Fruit fly (Drosophila melanogaster): ENCODE data around the gene mRpL50.
A peak's percentile ranks its signal among the peaks of the same experiment; 100 is the strongest.

Gene mRpL50

dm6 chr3L:7243775-7244438 lies at the start of gene mRpL50, which contains the start of gene mei-P22:
Gene mRpL50, minus strand, starts transcription at chr3L:7243933.
Gene mei-P22, plus strand, starts transcription at chr3L:7244388.
- TF ChIP-seq CG33017 (tag; optimal IDR thresholded peaks at IDR 0.05) (no peak), CG1620 (GFP tag; optimal IDR thresholded peaks at IDR 0.05) (peak; percentile 6), Clk (GFP tag; optimal IDR thresholded peaks at IDR 0.05) (no peak), Mnt (GFP tag; optimal IDR thresholded peaks at IDR 0.05) (peak; percentile 41), cic (GFP tag; optimal IDR thresholded peaks at IDR 0.05) (no peak), cnc (optimal IDR thresholded peaks at IDR 0.05) (no peak), CG12768 (GFP tag; optimal IDR thresholded peaks at IDR 0.05) (no peak), ovo (GFP tag; optimal IDR thresholded peaks at IDR 0.05) (no peak), CG14711 (tag; optimal IDR thresholded peaks at IDR 0.05) (peak; percentile 9), CG7101 (tag; optimal IDR thresholded peaks at IDR 0.05) (peak; percentile 22), kay (GFP tag; ENCODE audit: borderline replicate concordance) (no peak), pad (GFP tag; optimal IDR thresholded peaks at IDR 0.05) (no peak), tj (GFP tag; optimal IDR thresholded peaks at IDR 0.05) (no peak), toe (GFP tag; optimal IDR thresholded peaks at IDR 0.05) (peak; percentile 4), bab1 (GFP tag; optimal IDR thresholded peaks at IDR 0.05) (peak; percentile 21), CG5204 (GFP tag; optimal IDR thresholded peaks at IDR 0.05) (no peak), CG7045 (GFP tag; optimal IDR thresholded peaks at IDR 0.05) (no peak), Crg-1 (GFP tag; optimal IDR thresholded peaks at IDR 0.05) (no peak), CG11617 (GFP tag; optimal IDR thresholded peaks at IDR 0.05) (no peak), Hr96 (GFP tag; optimal IDR thresholded peaks at IDR 0.05) (no peak)

DNA sequence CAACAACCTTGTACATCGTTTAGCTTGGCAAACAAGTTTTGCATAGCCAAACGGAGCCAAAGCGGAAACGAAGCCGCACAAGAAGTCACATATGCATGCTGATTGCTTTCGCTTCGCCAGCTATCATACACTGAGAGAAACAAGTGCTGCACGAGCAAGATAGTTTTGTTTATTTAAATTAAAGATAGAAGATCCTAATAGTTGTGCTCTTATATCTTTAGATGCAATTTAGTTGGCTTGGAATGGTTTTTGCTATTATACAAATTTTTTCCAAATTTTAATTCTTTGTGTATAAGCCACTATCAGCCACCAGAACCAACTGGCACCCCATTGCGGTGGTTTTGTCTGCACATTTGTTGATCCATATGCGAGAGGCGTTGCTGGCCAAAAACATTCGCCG lies 39.8 kb upstream of the mRpL50 start:
- no peak for TF ChIP-seq pad (GFP tag; optimal IDR thresholded peaks at IDR 0.05)
- no peak for TF ChIP-seq CG7101 (tag; optimal IDR thresholded peaks at IDR 0.05)
- no peak for TF ChIP-seq CG33017 (tag; optimal IDR thresholded peaks at IDR 0.05)
- no peak for TF ChIP-seq CG12768 (GFP tag; optimal IDR thresholded peaks at IDR 0.05)

- TF ChIP-seq CG12768 (GFP tag; optimal IDR thresholded peaks at IDR 0.05) = no peak
- TF ChIP-seq CG33017 (tag; optimal IDR thresholded peaks at IDR 0.05) = no peak
- no peak for TF ChIP-seq CG7101 (tag; optimal IDR thresholded peaks at IDR 0.05)
- TF ChIP-seq tj (GFP tag; optimal IDR thresholded peaks at IDR 0.05) = peak; percentile 54
- TF ChIP-seq CG5204 (GFP tag; optimal IDR thresholded peaks at IDR 0.05) = no peak
- peak; percentile 36 for TF ChIP-seq ovo (GFP tag; optimal IDR thresholded peaks at IDR 0.05)
- TF ChIP-seq CG11617 (GFP tag; optimal IDR thresholded peaks at IDR 0.05) = no peak
- peak; percentile 4 for TF ChIP-seq CG14711 (tag; optimal IDR thresholded peaks at IDR 0.05)
These were observed 20.2 kb upstream of the mRpL50 start, which contains the start of gene CG14830 for dm6 chr3L:7263757-7264516. Gene CG14830, minus strand, starts transcription at chr3L:7263920.

- TF ChIP-seq CG11617 (GFP tag; optimal IDR thresholded peaks at IDR 0.05) = no peak
- no peak for TF ChIP-seq Clk (GFP tag; optimal IDR thresholded peaks at IDR 0.05)
These were observed 18.7 kb upstream of the mRpL50 start for dm6 chr3L:7262471-7262870.

dm6 chr3L:7258267-7258666 lies 14.5 kb upstream of the mRpL50 start:
- no peak for TF ChIP-seq ovo (GFP tag; optimal IDR thresholded peaks at IDR 0.05)
- no peak for TF ChIP-seq CG5204 (GFP tag; optimal IDR thresholded peaks at IDR 0.05)
- no peak for TF ChIP-seq Crg-1 (GFP tag; optimal IDR thresholded peaks at IDR 0.05)
- TF ChIP-seq Mnt (GFP tag; optimal IDR thresholded peaks at IDR 0.05) = no peak
- no peak for TF ChIP-seq CG1620 (GFP tag; optimal IDR thresholded peaks at IDR 0.05)
- no peak for TF ChIP-seq CG7045 (GFP tag; optimal IDR thresholded peaks at IDR 0.05)
- no peak for TF ChIP-seq CG33017 (tag; optimal IDR thresholded peaks at IDR 0.05)
- no peak for TF ChIP-seq CG7101 (tag; optimal IDR thresholded peaks at IDR 0.05)
- TF ChIP-seq cnc (optimal IDR thresholded peaks at IDR 0.05) = no peak

dm6 chr3L:7254724-7255123 lies 11.0 kb upstream of the mRpL50 start:
- TF ChIP-seq CG7045 (GFP tag; optimal IDR thresholded peaks at IDR 0.05) (no peak), pad (GFP tag; optimal IDR thresholded peaks at IDR 0.05) (no peak), Hr96 (GFP tag; optimal IDR thresholded peaks at IDR 0.05) (no peak), Mnt (GFP tag; optimal IDR thresholded peaks at IDR 0.05) (no peak), CG7101 (tag; optimal IDR thresholded peaks at IDR 0.05) (no peak)

- TF ChIP-seq Crg-1 (GFP tag; optimal IDR thresholded peaks at IDR 0.05) (peak; percentile 18), CG7045 (GFP tag; optimal IDR thresholded peaks at IDR 0.05) (peak; percentile 45), pad (GFP tag; optimal IDR thresholded peaks at IDR 0.05) (peak; percentile 17), toe (GFP tag; optimal IDR thresholded peaks at IDR 0.05) (peak; percentile 51), CG5204 (GFP tag; optimal IDR thresholded peaks at IDR 0.05) (no peak), bab1 (GFP tag; optimal IDR thresholded peaks at IDR 0.05) (peak; percentile 67), cic (GFP tag; optimal IDR thresholded peaks at IDR 0.05) (no peak), ovo (GFP tag; optimal IDR thresholded peaks at IDR 0.05) (no peak), cnc (optimal IDR thresholded peaks at IDR 0.05) (no peak), Mnt (GFP tag; optimal IDR thresholded peaks at IDR 0.05) (peak; percentile 43), CG11617 (GFP tag; optimal IDR thresholded peaks at IDR 0.05) (peak; percentile 24), tj (GFP tag; optimal IDR thresholded peaks at IDR 0.05) (peak; percentile 20), Hr96 (GFP tag; optimal IDR thresholded peaks at IDR 0.05) (peak; percentile 17), CG7101 (tag; optimal IDR thresholded peaks at IDR 0.05) (peak; percentile 50), CG14711 (tag; optimal IDR thresholded peaks at IDR 0.05) (peak; percentile 16), CG1620 (GFP tag; optimal IDR thresholded peaks at IDR 0.05) (peak; percentile 38), CG33017 (tag; optimal IDR thresholded peaks at IDR 0.05) (no peak), CG12768 (GFP tag; optimal IDR thresholded peaks at IDR 0.05) (peak; percentile 41), Clk (GFP tag; optimal IDR thresholded peaks at IDR 0.05) (peak; percentile 5), kay (GFP tag; ENCODE audit: borderline replicate concordance) (no peak)
These were observed 6.7 kb upstream of the mRpL50 start, which contains the start of gene MED4 for dm6 chr3L:7250469-7250868. Gene MED4, minus strand, starts transcription at chr3L:7250527.
